Fruit fly (Drosophila melanogaster): ENCODE results near the gene CG7079.

CG7079 gene

dm6 chr3R:21065696-21066080, 17.1 kb upstream of the CG7079 start:
- TF ChIP-seq CG10631 (GFP tag; optimal IDR thresholded peaks at IDR 0.05) (no peak), salr (GFP tag; optimal IDR thresholded peaks at IDR 0.05) (no peak), CG6276 (GFP tag; optimal IDR thresholded peaks at IDR 0.05) (peak; percentile 2), eg (GFP tag; IDR thresholded peaks at IDR 0.05) (peak; percentile 55; the same call in 1 of the 3 replicates), Eip78C (GFP tag) (peak; percentile 39), Hr4 (GFP tag; optimal IDR thresholded peaks at IDR 0.05) (peak; percentile 14), CG8319 (GFP tag; optimal IDR thresholded peaks at IDR 0.05) (peak; percentile 50)

dm6 chr3R:21065010-21065695, 16.5 kb upstream of the CG7079 start, which contains the start of gene AnxB9:
TSS of gene AnxB9 (plus strand) at chr3R:21065241.
- TF ChIP-seq CG1621 (tag; optimal IDR thresholded peaks at IDR 0.05) (no peak), fkh (GFP tag; optimal IDR thresholded peaks at IDR 0.05) (peak; percentile 83), topi (GFP tag; optimal IDR thresholded peaks at IDR 0.05) (peak; percentile 27), CG11294 (GFP tag; IDR thresholded peaks at IDR 0.05) (no peak; the same call in 1 of the 2 replicates), CG9139 (GFP tag; optimal IDR thresholded peaks at IDR 0.05) (peak; percentile 61), Eip93F (GFP tag; optimal IDR thresholded peaks at IDR 0.05) (no peak), cyc (GFP tag; optimal IDR thresholded peaks at IDR 0.05) (no peak), fd85E (GFP tag; optimal IDR thresholded peaks at IDR 0.05) (no peak), CG6808 (GFP tag; optimal IDR thresholded peaks at IDR 0.05) (peak; percentile 10), CG15336 (GFP tag; IDR thresholded peaks at IDR 0.05) (peak; percentile 49; the same call in 1 of the 2 replicates), CG3919 (GFP tag; optimal IDR thresholded peaks at IDR 0.05) (peak; percentile 42), OdsH (GFP tag; optimal IDR thresholded peaks at IDR 0.05) (peak; percentile 3), CG4318 (GFP tag; optimal IDR thresholded peaks at IDR 0.05) (no peak), eg (GFP tag; IDR thresholded peaks at IDR 0.05) (peak; percentile 57; the same call in 2 of the 3 replicates), Smox (GFP tag; optimal IDR thresholded peaks at IDR 0.05) (no peak), esn (GFP tag; optimal IDR thresholded peaks at IDR 0.05) (peak; percentile 60), CG10631 (GFP tag; optimal IDR thresholded peaks at IDR 0.05) (no peak), Sox15 (GFP tag; optimal IDR thresholded peaks at IDR 0.05) (no peak), CG32006 (GFP tag; optimal IDR thresholded peaks at IDR 0.05) (no peak), lz (GFP tag; optimal IDR thresholded peaks at IDR 0.05) (peak; percentile 0), dac (GFP tag; optimal IDR thresholded peaks at IDR 0.05) (no peak), Hr38 (GFP tag; optimal IDR thresholded peaks at IDR 0.05) (no peak), CG6163 (GFP tag; IDR thresholded peaks at IDR 0.05) (peak; percentile 44; the same call in 2 of the 3 replicates), CG3032 (tag; optimal IDR thresholded peaks at IDR 0.05) (peak; percentile 41), salr (GFP tag; optimal IDR thresholded peaks at IDR 0.05) (no peak), CG31627 (GFP tag; optimal IDR thresholded peaks at IDR 0.05) (no peak), CG6854 (GFP tag; optimal IDR thresholded peaks at IDR 0.05) (peak; percentile 80), Eip78C (GFP tag) (peak; percentile 84), Ets21C (GFP tag; optimal IDR thresholded peaks at IDR 0.05) (no peak), CG6276 (GFP tag; optimal IDR thresholded peaks at IDR 0.05) (peak; percentile 33), Eip75B (GFP tag; optimal IDR thresholded peaks at IDR 0.05) (peak; percentile 22), Gug (GFP tag; IDR thresholded peaks at IDR 0.05) (no peak), achi (GFP tag; optimal IDR thresholded peaks at IDR 0.05) (peak; percentile 36), svp (GFP tag) (peak; percentile 46), CG8632 (GFP tag; optimal IDR thresholded peaks at IDR 0.05) (peak; percentile 10), spab (GFP tag; optimal IDR thresholded peaks at IDR 0.05) (no peak), vri (GFP tag; optimal IDR thresholded peaks at IDR 0.05) (peak; percentile 80), CG11902 (GFP tag; optimal IDR thresholded peaks at IDR 0.05) (no peak), fd59A (GFP tag; optimal IDR thresholded peaks at IDR 0.05) (no peak), CG8319 (GFP tag; optimal IDR thresholded peaks at IDR 0.05) (no peak), dsx (GFP tag; optimal IDR thresholded peaks at IDR 0.05; ENCODE audit: poor library complexity, severe bottlenecking) (peak; percentile 58), net (GFP tag; optimal IDR thresholded peaks at IDR 0.05) (no peak), Hr39 (GFP tag; optimal IDR thresholded peaks at IDR 0.05) (no peak), Met (GFP tag; optimal IDR thresholded peaks at IDR 0.05) (peak; percentile 34), CG34406 (GFP tag; optimal IDR thresholded peaks at IDR 0.05) (no peak), acj6 (GFP tag; optimal IDR thresholded peaks at IDR 0.05) (no peak), CG7368 (GFP tag; optimal IDR thresholded peaks at IDR 0.05) (peak; percentile 6), CG10669 (GFP tag; optimal IDR thresholded peaks at IDR 0.05) (no peak)
